Worm (Caenorhabditis elegans) whole organism, L2 larva: ENCODE data around the gene C02F5.10.

Experiments
- C34F6.9 ChIP-seq: fragments of 150-350 bp; optimal IDR thresholded peaks from 2 replicates; lab custom pipeline; 2014; ENCODE audit warnings: missing biosample characterization, missing genetic modification characterization
- F13H6.1 ChIP-seq: sonication (generic microtip); optimal IDR thresholded peaks from 2 replicates; lab custom pipeline; 2016; ENCODE audit warnings: missing genetic modification characterization, missing compliant biosample characterization
- R02D3.7 ChIP-seq: fragments of 150-350 bp; optimal IDR thresholded peaks from 2 replicates; lab custom pipeline; 2014; ENCODE audit warnings: missing biosample characterization, missing genetic modification characterization
- Y55F3AM.14 ChIP-seq: fragments of 200-800 bp; sonication (Bioruptor generic); optimal IDR thresholded peaks from 2 replicates; lab custom pipeline; 2018; ENCODE audit warnings: mild to moderate bottlenecking, missing genetic modification characterization, missing compliant biosample characterization
- ZK546.5 ChIP-seq: sonication (generic microtip); optimal IDR thresholded peaks from 2 replicates; lab custom pipeline; 2017; ENCODE audit warnings: missing biosample characterization, missing genetic modification characterization
- alr-1 ChIP-seq: fragments of 150-350 bp; optimal IDR thresholded peaks from 2 replicates; lab custom pipeline; 2014; ENCODE audit warnings: missing biosample characterization, missing genetic modification characterization
- ama-1 ChIP-seq: fragments of 150-350 bp; optimal IDR thresholded peaks from 2 replicates; lab custom pipeline; 2018; ENCODE audit warnings: inconsistent platforms
- blmp-1 ChIP-seq: sonication (generic microtip); optimal IDR thresholded peaks from 2 replicates; lab custom pipeline; 2017; ENCODE audit warnings: missing genetic modification characterization, mild to moderate bottlenecking, missing compliant biosample characterization, antibody characterized with exemption, moderate library complexity; ENCODE audit not compliant: insufficient read depth
- ceh-16 ChIP-seq: fragments of 150-350 bp; optimal IDR thresholded peaks from 2 replicates; lab custom pipeline; 2014; ENCODE audit warnings: missing biosample characterization, missing genetic modification characterization
- crh-2 ChIP-seq: sonication (generic microtip); optimal IDR thresholded peaks from 2 replicates; lab custom pipeline; 2017; ENCODE audit warnings: missing biosample characterization, missing genetic modification characterization
- dmd-4 ChIP-seq: sonication (generic microtip); optimal IDR thresholded peaks from 2 replicates; lab custom pipeline; 2017; ENCODE audit warnings: missing biosample characterization, missing genetic modification characterization
- egl-27 ChIP-seq: sonication (generic microtip); optimal IDR thresholded peaks from 3 replicates; lab custom pipeline; 2017; ENCODE audit warnings: missing biosample characterization, missing genetic modification reagents, missing genetic modification characterization
- elt-1 ChIP-seq: fragments of 150-350 bp; optimal IDR thresholded peaks from 2 replicates; lab custom pipeline; 2014; ENCODE audit warnings: missing biosample characterization, missing genetic modification characterization
- elt-3 ChIP-seq: sonication (generic microtip); optimal IDR thresholded peaks from 2 replicates; lab custom pipeline; 2017; ENCODE audit warnings: missing biosample characterization, missing genetic modification characterization
- lin-11 ChIP-seq: fragments of 150-350 bp; sonication (generic microtip); optimal IDR thresholded peaks from 2 replicates; lab custom pipeline; 2014; ENCODE audit warnings: missing biosample characterization, missing genetic modification characterization, inconsistent platforms, mixed read lengths
- lin-13 ChIP-seq: fragments of 150-350 bp; optimal IDR thresholded peaks from 2 replicates; lab custom pipeline; 2014; ENCODE audit warnings: missing biosample characterization, missing genetic modification reagents, missing genetic modification characterization
- lin-39 ChIP-seq: fragments of 150-350 bp; optimal IDR thresholded peaks from 2 replicates; lab custom pipeline; 2014; ENCODE audit warnings: missing biosample characterization, missing genetic modification reagents, missing genetic modification characterization
- lsy-2 ChIP-seq, 2 experiments: fragments of 150-350 bp in 1 of 2; sonication (generic microtip) in 1 of 2; optimal IDR thresholded peaks; 2 replicates each; lab custom pipeline; 2014 to 2017; ENCODE audit warnings: missing biosample characterization in 2 of 2, missing genetic modification characterization in 2 of 2
- mab-5 ChIP-seq: fragments of 150-350 bp; optimal IDR thresholded peaks from 2 replicates; lab custom pipeline; 2014; ENCODE audit warnings: missing biosample characterization, missing genetic modification characterization
- mdl-1 ChIP-seq, 2 experiments: fragments of 150-350 bp in 1 of 2; sonication (generic microtip) in 1 of 2; optimal IDR thresholded peaks; 2 replicates each; lab custom pipeline; 2017; ENCODE audit warnings: missing biosample characterization in 2 of 2, missing genetic modification characterization in 2 of 2
- nhr-10 ChIP-seq: sonication (generic microtip); optimal IDR thresholded peaks from 2 replicates; lab custom pipeline; 2017; ENCODE audit warnings: missing biosample characterization, missing genetic modification characterization
- nhr-11 ChIP-seq: fragments of 150-350 bp; optimal IDR thresholded peaks from 2 replicates; lab custom pipeline; 2014; ENCODE audit warnings: missing biosample characterization, missing genetic modification characterization
- nhr-12 ChIP-seq: fragments of 150-350 bp; optimal IDR thresholded peaks from 2 replicates; lab custom pipeline; 2014; ENCODE audit warnings: missing biosample characterization, missing genetic modification characterization
- nhr-129 ChIP-seq: fragments of 150-350 bp; optimal IDR thresholded peaks from 2 replicates; lab custom pipeline; 2014; ENCODE audit warnings: missing biosample characterization, missing genetic modification characterization
- nhr-21 ChIP-seq: fragments of 150-350 bp; optimal IDR thresholded peaks from 2 replicates; lab custom pipeline; 2014; ENCODE audit warnings: missing biosample characterization, missing genetic modification characterization
- nhr-23 ChIP-seq: fragments of 150-350 bp; optimal IDR thresholded peaks from 2 replicates; lab custom pipeline; 2014; ENCODE audit warnings: missing biosample characterization, missing genetic modification reagents, missing genetic modification characterization
- nhr-237 ChIP-seq: fragments of 150-350 bp; optimal IDR thresholded peaks from 2 replicates; lab custom pipeline; 2014; ENCODE audit warnings: missing biosample characterization, missing genetic modification characterization
- nhr-25 ChIP-seq: fragments of 150-350 bp; sonication (generic microtip); optimal IDR thresholded peaks from 3 replicates; lab custom pipeline; 2014; ENCODE audit warnings: missing biosample characterization, missing genetic modification characterization
- nhr-6 ChIP-seq: fragments of 150-350 bp; optimal IDR thresholded peaks from 2 replicates; lab custom pipeline; 2014; ENCODE audit warnings: missing biosample characterization, missing genetic modification characterization
- nhr-77 ChIP-seq: fragments of 150-350 bp; optimal IDR thresholded peaks from 2 replicates; lab custom pipeline; 2014; ENCODE audit warnings: missing biosample characterization, missing genetic modification characterization
- sem-4 ChIP-seq: fragments of 150-350 bp; optimal IDR thresholded peaks from 2 replicates; lab custom pipeline; 2014; ENCODE audit warnings: missing biosample characterization, missing genetic modification reagents, missing genetic modification characterization
- skn-1 ChIP-seq: sonication (generic microtip); optimal IDR thresholded peaks from 2 replicates; lab custom pipeline; 2017; ENCODE audit warnings: missing biosample characterization, missing genetic modification characterization
- sma-3 ChIP-seq: sonication (generic microtip); optimal IDR thresholded peaks from 2 replicates; lab custom pipeline; 2016; ENCODE audit warnings: missing genetic modification reagents, missing genetic modification characterization, missing compliant biosample characterization
- sma-9 ChIP-seq, 2 experiments: fragments of 150-350 bp in 1 of 2; sonication (generic microtip) in 1 of 2; optimal IDR thresholded peaks; 2 replicates each; lab custom pipeline; 2014 to 2016; ENCODE audit warnings: missing genetic modification characterization in 2 of 2, mild to moderate bottlenecking in 1 of 2, missing biosample characterization in 1 of 2, missing compliant biosample characterization in 1 of 2, missing genetic modification reagents in 1 of 2, moderate library complexity in 1 of 2
- snpc-4 ChIP-seq: fragments of 150-350 bp; optimal IDR thresholded peaks from 2 replicates; lab custom pipeline; 2014; ENCODE audit warnings: missing biosample characterization, missing genetic modification characterization
- unc-39 ChIP-seq: fragments of 150-350 bp; optimal IDR thresholded peaks from 2 replicates; lab custom pipeline; 2014; ENCODE audit warnings: missing biosample characterization, missing genetic modification characterization
- unc-55 ChIP-seq: fragments of 150-350 bp; sonication (generic microtip); optimal IDR thresholded peaks from 3 replicates; lab custom pipeline; 2014; ENCODE audit warnings: missing biosample characterization, missing genetic modification reagents, missing genetic modification characterization
- unc-62 ChIP-seq: fragments of 150-350 bp; optimal IDR thresholded peaks from 2 replicates; lab custom pipeline; 2014; ENCODE audit warnings: missing biosample characterization, missing genetic modification reagents, missing genetic modification characterization
- zag-1 ChIP-seq: fragments of 150-350 bp; optimal IDR thresholded peaks from 2 replicates; lab custom pipeline; 2014; ENCODE audit warnings: missing biosample characterization, missing genetic modification characterization
- ztf-1 ChIP-seq: fragments of 200-800 bp; sonication (Bioruptor generic); conservative IDR thresholded peaks from 2 replicates; pipeline ENCODE4 v1.3.6; 2022; ENCODE audit warnings: missing genetic modification characterization, missing compliant biosample characterization
- ztf-4 ChIP-seq: fragments of 150-350 bp; optimal IDR thresholded peaks from 2 replicates; lab custom pipeline; 2014; ENCODE audit warnings: missing biosample characterization, missing genetic modification characterization

The C02F5.10 gene

DNA sequence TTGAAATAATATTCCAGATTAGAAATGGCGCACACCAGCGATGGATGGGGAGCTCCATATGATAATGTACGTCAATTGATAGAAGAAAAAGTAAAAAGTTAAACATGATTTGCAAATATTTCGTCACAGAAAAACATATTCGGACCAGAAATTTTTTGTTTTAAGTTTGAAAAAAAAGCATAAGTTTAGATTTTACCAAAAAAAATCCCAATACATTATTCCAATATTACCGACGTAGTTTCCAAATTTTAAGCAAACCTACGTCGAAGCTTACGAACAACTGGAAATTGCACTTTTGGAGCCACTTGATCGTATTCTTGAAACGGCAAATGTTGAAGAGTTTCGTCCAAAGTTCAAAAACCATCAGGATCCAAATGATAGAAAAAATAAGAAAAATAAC, 16.6 kb downstream of the C02F5.10 start, which contains the start of gene henn-1:
Gene henn-1 (plus strand): TSS at position 18 of the 400 bp plus-strand sequence.
- TF ChIP-seq lin-13 (GFP tag; lab: Kevin White, UChicago) (no peak), Y55F3AM.14 (GFP tag; lab: Kevin White, UChicago) (no peak), lsy-2 (tag; optimal IDR thresholded peaks at IDR 0.05; lab: Kevin White, UChicago) (no peak), unc-62 (GFP tag; lab: Kevin White, UChicago) (no peak), blmp-1 (no peak), elt-3 (no peak), sma-3 (no peak), ztf-4 (tag; lab: Kevin White, UChicago) (no peak), nhr-77 (tag; lab: Kevin White, UChicago) (no peak), mdl-1 (tag; optimal IDR thresholded peaks at IDR 0.05; lab: Kevin White, UChicago) (no peak), zag-1 (tag; lab: Kevin White, UChicago) (no peak), nhr-11 (tag; lab: Kevin White, UChicago) (no peak), sma-9 (GFP tag; optimal IDR thresholded peaks at IDR 0.05; lab: Kevin White, UChicago) (no peak), sma-9 (tag; optimal IDR thresholded peaks at IDR 0.05; lab: Kevin White, UChicago) (no peak)

DNA sequence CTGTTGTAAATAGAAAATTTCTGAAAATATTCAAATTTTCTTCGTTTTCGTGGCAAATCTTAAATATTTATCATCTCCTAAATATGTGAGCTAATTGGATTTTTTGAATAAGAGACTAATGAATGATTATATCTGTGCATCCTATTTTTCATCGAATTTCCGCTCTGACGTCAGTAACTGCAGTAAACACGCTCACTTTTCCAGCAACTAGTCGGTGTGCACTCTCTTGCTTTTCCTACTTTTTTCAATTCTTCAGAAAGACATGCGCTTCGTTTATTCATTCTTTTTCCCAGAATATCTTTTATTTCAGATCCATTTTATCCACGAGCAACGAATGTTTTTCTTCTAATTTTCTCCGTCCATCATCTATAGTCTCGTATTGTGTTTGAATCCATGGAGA, 19.8 kb downstream of the C02F5.10 start:
- no peak for TF ChIP-seq nhr-77 (tag; lab: Kevin White, UChicago)
- no peak for TF ChIP-seq skn-1 (tag; lab: Kevin White, UChicago)
- no peak for TF ChIP-seq nhr-25
- no peak for TF ChIP-seq Y55F3AM.14 (GFP tag; lab: Kevin White, UChicago)
- peak in 1 of 2 experiments; percentile 57 for TF ChIP-seq lsy-2 (tag; optimal IDR thresholded peaks at IDR 0.05; lab: Kevin White, UChicago)
- peak; percentile 42 for TF ChIP-seq crh-2 (tag; lab: Kevin White, UChicago)
- no peak for TF ChIP-seq lin-11 (tag; lab: Kevin White, UChicago)
- TF ChIP-seq C34F6.9 (tag; lab: Kevin White, UChicago) = peak; percentile 48
- no peak for TF ChIP-seq ztf-1 (GFP tag; lab: Robert Waterston, UW)
- peak; percentile 2 for TF ChIP-seq nhr-129 (tag; lab: Kevin White, UChicago)
- no peak for TF ChIP-seq blmp-1
- TF ChIP-seq nhr-237 (tag; lab: Kevin White, UChicago) = no peak
- no peak for TF ChIP-seq alr-1
- TF ChIP-seq sma-9 (GFP tag; optimal IDR thresholded peaks at IDR 0.05; lab: Kevin White, UChicago) = peak; percentile 8
- no peak for TF ChIP-seq sma-9 (tag; optimal IDR thresholded peaks at IDR 0.05; lab: Kevin White, UChicago)
- TF ChIP-seq nhr-11 (tag; lab: Kevin White, UChicago) = no peak
- TF ChIP-seq lin-13 (GFP tag; lab: Kevin White, UChicago) = no peak
- TF ChIP-seq nhr-6 (tag; lab: Kevin White, UChicago) = peak; percentile 41
- TF ChIP-seq, all 48 proteins: peak for 6

DNA sequence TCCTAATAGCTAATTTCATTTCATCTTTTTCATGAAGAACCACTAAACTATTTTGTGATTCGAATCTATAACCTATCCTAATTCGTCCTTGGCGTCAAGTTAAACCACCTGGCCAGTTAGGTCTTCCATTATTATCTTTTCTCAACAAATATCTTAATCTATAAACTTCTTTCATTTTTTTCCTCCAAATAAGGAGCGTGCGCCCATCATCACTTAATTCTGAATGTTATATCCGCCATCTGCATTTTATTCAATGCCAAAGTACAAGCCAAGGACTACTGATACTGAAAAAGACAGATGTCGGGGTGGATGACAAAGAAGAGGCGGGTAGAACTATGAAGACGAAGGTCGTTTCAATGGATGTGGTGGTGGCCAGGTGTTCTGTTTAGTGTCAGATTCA, 20.4 kb downstream of the C02F5.10 start:
- TF ChIP-seq nhr-25 (peak; percentile 44), C34F6.9 (tag; lab: Kevin White, UChicago) (no peak)

DNA sequence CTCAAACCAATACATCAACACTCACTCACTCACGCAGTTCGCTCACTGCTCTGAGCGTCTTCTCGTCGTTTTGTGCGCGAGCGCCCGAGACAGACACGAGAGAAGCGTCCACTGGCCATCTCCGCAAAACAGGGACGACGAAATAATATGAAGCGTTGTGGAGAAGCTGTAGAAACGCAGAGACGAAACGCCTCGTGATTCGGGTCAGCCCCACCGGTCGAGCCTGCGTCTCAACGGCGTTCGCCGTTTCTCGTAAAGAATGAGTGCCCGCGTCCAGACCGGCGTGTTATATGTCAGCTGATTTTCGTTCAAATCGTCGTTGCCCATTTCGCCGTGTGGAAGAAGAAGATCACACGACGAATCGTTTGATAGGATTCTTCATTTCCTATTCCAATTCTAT, 21.8 kb downstream of the C02F5.10 start, which contains the start of gene fbxl-1:
Gene fbxl-1 (plus strand): TSS at position 320 of the 400 bp plus-strand sequence.
- peak; percentile 57 for TF ChIP-seq mab-5 (tag; lab: Kevin White, UChicago)
- no peak for TF ChIP-seq nhr-23 (tag; lab: Kevin White, UChicago)
- peak; percentile 96 for TF ChIP-seq C34F6.9 (tag; lab: Kevin White, UChicago)
- no peak for TF ChIP-seq unc-62 (GFP tag; lab: Kevin White, UChicago)
- peak; percentile 71 for TF ChIP-seq Y55F3AM.14 (GFP tag; lab: Kevin White, UChicago)
- TF ChIP-seq sma-3 = peak; percentile 53
- no peak for TF ChIP-seq nhr-237 (tag; lab: Kevin White, UChicago)
- no peak for TF ChIP-seq unc-39 (tag; lab: Kevin White, UChicago)
- TF ChIP-seq crh-2 (tag; lab: Kevin White, UChicago) = peak; percentile 75
- peak; percentile 54 for TF ChIP-seq nhr-25
- TF ChIP-seq ztf-1 (GFP tag; lab: Robert Waterston, UW) = no peak
- TF ChIP-seq ama-1 = no peak
- no peak for TF ChIP-seq skn-1 (tag; lab: Kevin White, UChicago)
- TF ChIP-seq mdl-1 (tag; optimal IDR thresholded peaks at IDR 0.05; lab: Kevin White, UChicago) = peak; percentile 78 to 92
- no peak for TF ChIP-seq elt-3
- peak; percentile 30 for TF ChIP-seq egl-27
- TF ChIP-seq lin-11 (tag; lab: Kevin White, UChicago) = peak; percentile 92
- no peak for TF ChIP-seq lin-39 (tag; lab: Kevin White, UChicago)
- TF ChIP-seq nhr-11 (tag; lab: Kevin White, UChicago) = no peak
- TF ChIP-seq ZK546.5 (tag; lab: Kevin White, UChicago) = no peak
- TF ChIP-seq elt-1 (tag; lab: Kevin White, UChicago) = no peak
- peak; percentile 91 for TF ChIP-seq nhr-129 (tag; lab: Kevin White, UChicago)
- TF ChIP-seq F13H6.1 (tag; lab: Kevin White, UChicago) = peak; percentile 87
- peak; percentile 18 for TF ChIP-seq nhr-6 (tag; lab: Kevin White, UChicago)
- no peak for TF ChIP-seq R02D3.7
- TF ChIP-seq ceh-16 (tag; lab: Kevin White, UChicago) = no peak
- TF ChIP-seq sma-9 (GFP tag; optimal IDR thresholded peaks at IDR 0.05; lab: Kevin White, UChicago) = peak; percentile 86
- TF ChIP-seq sma-9 (tag; optimal IDR thresholded peaks at IDR 0.05; lab: Kevin White, UChicago) = no peak
- TF ChIP-seq ztf-4 (tag; lab: Kevin White, UChicago) = peak; percentile 38
- TF ChIP-seq lsy-2 (tag; optimal IDR thresholded peaks at IDR 0.05; lab: Kevin White, UChicago) = peak in 1 of 2 experiments; percentile 88
- peak; percentile 76 for TF ChIP-seq unc-55 (GFP tag; lab: Kevin White, UChicago)
- TF ChIP-seq dmd-4 (tag; lab: Kevin White, UChicago) = no peak
- no peak for TF ChIP-seq blmp-1
- TF ChIP-seq sem-4 (tag; lab: Kevin White, UChicago) = peak; percentile 88
- no peak for TF ChIP-seq nhr-12 (tag; lab: Kevin White, UChicago)
- TF ChIP-seq snpc-4 (tag; lab: Kevin White, UChicago) = peak; percentile 64
- no peak for TF ChIP-seq alr-1
- TF ChIP-seq zag-1 (tag; lab: Kevin White, UChicago) = peak; percentile 66
- TF ChIP-seq lin-13 (GFP tag; lab: Kevin White, UChicago) = peak; percentile 51
- peak; percentile 66 for TF ChIP-seq nhr-21 (tag; lab: Kevin White, UChicago)
- TF ChIP-seq nhr-10 (tag; lab: Kevin White, UChicago) = no peak
- TF ChIP-seq nhr-77 (tag; lab: Kevin White, UChicago) = no peak
